Fruit fly (Drosophila melanogaster) whole organism, embryonic: ENCODE data around the gene Klp68D.
A peak's percentile ranks its signal among the peaks of the same experiment; 100 is the strongest.

Experiments used
- Abd-B ChIP-seq: fragments of 200-800 bp; sonication (Bioruptor generic); optimal IDR thresholded peaks from 2 replicates; lab custom pipeline; 2018; ENCODE audit warnings: missing biosample characterization, mild to moderate bottlenecking, missing genetic modification characterization, moderate library complexity
- Ada2b ChIP-seq: fragments of 200-800 bp; sonication (Bioruptor generic); IDR thresholded peaks from 2 replicates; pipeline ENCODE4 v1.3.6; 2022; ENCODE audit warnings: missing biosample characterization, missing genetic modification characterization
- Atf-2 ChIP-seq: fragments of 200-800 bp; sonication (Bioruptor generic); optimal IDR thresholded peaks from 2 replicates; lab custom pipeline; 2016; ENCODE audit warnings: missing biosample characterization, missing genetic modification characterization
- CG11504 ChIP-seq: fragments of 200-800 bp; sonication (Bioruptor generic); optimal IDR thresholded peaks from 3 replicates; lab custom pipeline; 2019; ENCODE audit warnings: missing biosample characterization, mild to moderate bottlenecking, missing genetic modification characterization, moderate library complexity
- CG11696 ChIP-seq: fragments of 200-800 bp; sonication (Bioruptor generic); IDR thresholded peaks from 2 replicates; pipeline ENCODE4 v1.3.6; 2022; ENCODE audit warnings: missing biosample characterization, missing genetic modification characterization
- CG11723 ChIP-seq: fragments of 200-800 bp; sonication (Bioruptor generic); optimal IDR thresholded peaks from 2 replicates; lab custom pipeline; 2017; ENCODE audit warnings: missing biosample characterization, mild to moderate bottlenecking, missing genetic modification characterization
- CG12769 ChIP-seq: fragments of 200-800 bp; sonication (Bioruptor generic); optimal IDR thresholded peaks from 2 replicates; lab custom pipeline; 2019; ENCODE audit warnings: missing biosample characterization, mild to moderate bottlenecking, missing genetic modification characterization, moderate library complexity
- CG13123 ChIP-seq: fragments of 200-800 bp; sonication (Bioruptor generic); optimal IDR thresholded peaks from 2 replicates; lab custom pipeline; 2016; ENCODE audit warnings: missing biosample characterization, missing genetic modification characterization
- CG14965 ChIP-seq: fragments of 200-800 bp; sonication (Bioruptor generic); optimal IDR thresholded peaks from 2 replicates; lab custom pipeline; 2016; ENCODE audit warnings: missing biosample characterization, missing genetic modification characterization, borderline replicate concordance
- CG2889 ChIP-seq: fragments of 200-800 bp; sonication (Bioruptor generic); IDR thresholded peaks from 3 replicates; pipeline ENCODE4 v1.3.6; 2022; ENCODE audit warnings: missing biosample characterization, missing genetic modification characterization
- CG30403 ChIP-seq: fragments of 200-800 bp; sonication (Bioruptor generic); optimal IDR thresholded peaks from 3 replicates; lab custom pipeline; 2016; ENCODE audit warnings: missing biosample characterization, missing genetic modification characterization
- CG31441 ChIP-seq: fragments of 200-800 bp; sonication (Bioruptor generic); IDR thresholded peaks from 2 replicates; pipeline ENCODE4 v1.3.6; 2022; ENCODE audit warnings: missing biosample characterization, missing genetic modification characterization
- CG3407 ChIP-seq: fragments of 200-800 bp; sonication (Bioruptor generic); optimal IDR thresholded peaks from 2 replicates; lab custom pipeline; 2018; ENCODE audit warnings: missing biosample characterization, mild to moderate bottlenecking, missing genetic modification characterization
- CG34224 ChIP-seq: fragments of 200-800 bp; sonication (Bioruptor generic); IDR thresholded peaks from 3 replicates; pipeline ENCODE4 v1.3.6; 2022; ENCODE audit warnings: missing biosample characterization, missing genetic modification characterization; ENCODE audit not compliant: partially characterized antibody
- CG42726 ChIP-seq: fragments of 200-800 bp; sonication (Bioruptor generic); IDR thresholded peaks from 2 replicates; pipeline ENCODE4 v1.3.6; 2022; ENCODE audit warnings: missing biosample characterization, missing genetic modification characterization; ENCODE audit not compliant: partially characterized antibody
- CG5953 ChIP-seq: fragments of 200-800 bp; sonication (Bioruptor generic); IDR thresholded peaks from 2 replicates; pipeline ENCODE4 v1.3.6; 2022; ENCODE audit warnings: missing biosample characterization, missing genetic modification characterization
- CG8924 ChIP-seq: fragments of 200-800 bp; optimal IDR thresholded peaks from 3 replicates; lab custom pipeline; 2019; ENCODE audit warnings: missing biosample characterization, mild to moderate bottlenecking, missing genetic modification characterization, moderate library complexity
- GATAe ChIP-seq: fragments of 200-800 bp; sonication (Bioruptor generic); conservative IDR thresholded peaks from 2 replicates; pipeline ENCODE4 v1.3.6; 2022; ENCODE audit warnings: missing biosample characterization, missing genetic modification characterization
- Gsc ChIP-seq: fragments of 200-800 bp; sonication (Bioruptor generic); IDR thresholded peaks from 2 replicates; pipeline ENCODE4 v1.3.6; 2022; ENCODE audit warnings: missing biosample characterization, missing genetic modification characterization
- HHEX ChIP-seq: fragments of 200-800 bp; sonication (Bioruptor generic); optimal IDR thresholded peaks from 3 replicates; lab custom pipeline; 2017; ENCODE audit warnings: missing biosample characterization, mild to moderate bottlenecking, missing genetic modification characterization, missing genetic modification reagents
- Nf-YC ChIP-seq: fragments of 200-800 bp; optimal IDR thresholded peaks from 3 replicates; lab custom pipeline; 2019; ENCODE audit warnings: missing biosample characterization, mild to moderate bottlenecking, missing genetic modification characterization, moderate library complexity
- Poxn ChIP-seq: fragments of 200-800 bp; sonication (Bioruptor generic); IDR thresholded peaks from 2 replicates; pipeline ENCODE4 v1.3.6; 2022; ENCODE audit warnings: missing biosample characterization, missing genetic modification characterization
- Sox100B ChIP-seq: fragments of 200-800 bp; sonication (Bioruptor generic); optimal IDR thresholded peaks from 3 replicates; lab custom pipeline; 2018; ENCODE audit warnings: missing biosample characterization, mild to moderate bottlenecking, missing genetic modification characterization
- abd-A ChIP-seq: fragments of 200-800 bp; sonication (Bioruptor generic); optimal IDR thresholded peaks from 3 replicates; lab custom pipeline; 2019; ENCODE audit warnings: missing biosample characterization, mild to moderate bottlenecking, missing genetic modification characterization, moderate library complexity
- aop ChIP-seq: fragments of 200-800 bp; sonication (Bioruptor generic); IDR thresholded peaks from 2 replicates; pipeline ENCODE4 v1.3.6; 2022; ENCODE audit warnings: missing biosample characterization, missing genetic modification characterization
- ash1 ChIP-seq: fragments of 200-800 bp; sonication (Bioruptor generic); optimal IDR thresholded peaks from 2 replicates; lab custom pipeline; 2018; ENCODE audit warnings: missing biosample characterization, mild to moderate bottlenecking, missing genetic modification characterization
- az2 ChIP-seq: fragments of 200-800 bp; sonication (Bioruptor generic); optimal IDR thresholded peaks from 3 replicates; lab custom pipeline; 2016; ENCODE audit warnings: missing biosample characterization, missing genetic modification characterization
- bsh ChIP-seq, 2 experiments: fragments of 200-800 bp; sonication (Bioruptor generic); optimal IDR thresholded peaks; 2 replicates each; lab custom pipeline; 2017 to 2018; ENCODE audit warnings: mild to moderate bottlenecking in 2 of 2, missing biosample characterization in 2 of 2, missing genetic modification characterization in 2 of 2, moderate library complexity in 1 of 2
- crp ChIP-seq, 2 experiments: fragments of 200-800 bp; sonication (Bioruptor generic); optimal IDR thresholded peaks; 2 replicates in 1 of 2; 3 replicates in 1 of 2; lab custom pipeline; 2017; ENCODE audit warnings: missing biosample characterization in 2 of 2, missing genetic modification characterization in 2 of 2, mild to moderate bottlenecking in 1 of 2, moderate library complexity in 1 of 2
- da ChIP-seq: fragments of 200-800 bp; sonication (Bioruptor generic); optimal IDR thresholded peaks from 2 replicates; lab custom pipeline; 2016; ENCODE audit warnings: missing biosample characterization, missing genetic modification characterization
- dimm ChIP-seq: fragments of 200-800 bp; sonication (Bioruptor generic); IDR thresholded peaks from 2 replicates; pipeline ENCODE4 v1.3.6; 2022; ENCODE audit warnings: missing biosample characterization, missing genetic modification characterization
- exex ChIP-seq: fragments of 200-800 bp; sonication (Bioruptor generic); optimal IDR thresholded peaks from 4 replicates; lab custom pipeline; 2018; ENCODE audit warnings: missing biosample characterization, mild to moderate bottlenecking, missing genetic modification characterization, moderate library complexity
- eyg ChIP-seq: fragments of 200-800 bp; sonication (Bioruptor generic); optimal IDR thresholded peaks from 3 replicates; lab custom pipeline; 2016; ENCODE audit warnings: missing biosample characterization, missing genetic modification characterization
- fd102C ChIP-seq: fragments of 200-800 bp; sonication (Bioruptor generic); optimal IDR thresholded peaks from 2 replicates; lab custom pipeline; 2018; ENCODE audit warnings: missing biosample characterization, mild to moderate bottlenecking, missing genetic modification characterization, moderate library complexity
- gsb ChIP-seq: fragments of 200-800 bp; sonication (Bioruptor generic); IDR thresholded peaks from 2 replicates; pipeline ENCODE4 v1.3.6; 2022; ENCODE audit warnings: missing biosample characterization, missing genetic modification characterization
- ind ChIP-seq: fragments of 200-800 bp; sonication (Bioruptor generic); optimal IDR thresholded peaks from 3 replicates; lab custom pipeline; 2016; ENCODE audit warnings: missing biosample characterization, missing genetic modification characterization
- jigr1 ChIP-seq: fragments of 200-800 bp; sonication (Bioruptor generic); IDR thresholded peaks from 3 replicates; pipeline ENCODE4 v1.3.6; 2022; ENCODE audit warnings: missing biosample characterization, missing genetic modification characterization
- kay ChIP-seq: fragments of 200-800 bp; sonication (Bioruptor generic); optimal IDR thresholded peaks from 2 replicates; lab custom pipeline; 2016; ENCODE audit warnings: missing biosample characterization, missing genetic modification characterization
- onecut ChIP-seq: fragments of 200-800 bp; sonication (Bioruptor generic); IDR thresholded peaks from 2 replicates; pipeline ENCODE4 v1.3.6; 2022; ENCODE audit warnings: missing biosample characterization, missing genetic modification characterization
- phol ChIP-seq: fragments of 200-800 bp; sonication (Bioruptor generic); optimal IDR thresholded peaks from 3 replicates; lab custom pipeline; 2018; ENCODE audit warnings: missing biosample characterization, mild to moderate bottlenecking, missing genetic modification characterization, moderate library complexity
- prd ChIP-seq, 3 experiments: fragments of >200 bp in 2 of 3; fragments of 200-800 bp in 1 of 3; sonication (Bioruptor generic) in 1 of 3; optimal IDR thresholded peaks in 2 of 3; IDR thresholded peaks in 1 of 3; 2 replicates in 2 of 3; 3 replicates in 1 of 3; pipeline versions ENCODE4 v1.3.6 to Lab custom; 2017 to 2022; ENCODE audit warnings: missing biosample characterization in 1 of 3, missing genetic modification characterization in 1 of 3
- schlank ChIP-seq: fragments of 200-800 bp; sonication (Bioruptor generic); optimal IDR thresholded peaks from 2 replicates; lab custom pipeline; 2018; ENCODE audit warnings: missing biosample characterization, mild to moderate bottlenecking, missing genetic modification characterization
- so ChIP-seq: fragments of 200-800 bp; sonication (Bioruptor generic); IDR thresholded peaks from 3 replicates; pipeline ENCODE4 v1.3.6; 2022; ENCODE audit warnings: missing biosample characterization, missing genetic modification characterization
- ssp ChIP-seq: fragments of 200-800 bp; sonication (Bioruptor generic); IDR thresholded peaks from 2 replicates; pipeline ENCODE4 v1.3.6; 2022; ENCODE audit warnings: missing biosample characterization, missing genetic modification characterization
- stwl ChIP-seq: fragments of 200-800 bp; sonication (Bioruptor generic); optimal IDR thresholded peaks from 3 replicates; lab custom pipeline; 2018; ENCODE audit warnings: missing biosample characterization, mild to moderate bottlenecking, missing genetic modification characterization, moderate library complexity
- twi ChIP-seq: fragments of 200-800 bp; optimal IDR thresholded peaks from 2 replicates; lab custom pipeline; 2019; ENCODE audit warnings: missing biosample characterization, mild to moderate bottlenecking, missing genetic modification characterization, moderate library complexity
- usp ChIP-seq: fragments of >200 bp; optimal IDR thresholded peaks from 2 replicates; lab custom pipeline; 2017; ENCODE audit warnings: missing biosample characterization, missing genetic modification characterization
- z ChIP-seq: fragments of 200-800 bp; sonication (Bioruptor generic); IDR thresholded peaks from 3 replicates; pipeline ENCODE4 v1.3.6; 2022; ENCODE audit warnings: missing biosample characterization, missing genetic modification characterization

Klp68D gene

dm6 chr3L:11819639-11820456 is 24.4 kb downstream of the Klp68D start (continued):
- no peak for TF ChIP-seq schlank (tag; lab: Kevin White, UChicago)
- no peak for TF ChIP-seq ssp (GFP tag; lab: Robert Waterston, UW)
- peak; percentile 91 for TF ChIP-seq exex
- TF ChIP-seq z, result no peak
- no peak for TF ChIP-seq aop (GFP tag; lab: Robert Waterston, UW)
- peak; percentile 1 for TF ChIP-seq CG13123 (GFP tag; lab: Kevin White, UChicago)
- no peak for TF ChIP-seq CG34224
- TF ChIP-seq CG11696, result 0 out of 2 replicates have a peak, but pooled peaks have one; percentile 11
- no peak for TF ChIP-seq stwl (tag; lab: Kevin White, UChicago)
- no peak for TF ChIP-seq jigr1 (GFP tag; lab: Robert Waterston, UW)
- no peak for TF ChIP-seq abd-A (tag; lab: Kevin White, UChicago)
- TF ChIP-seq CG30403 (GFP tag; lab: Kevin White, UChicago), result peak; percentile 11
- no peak for TF ChIP-seq dimm (GFP tag; lab: Robert Waterston, UW)
- TF ChIP-seq CG8924, result peak; percentile 35
- TF ChIP-seq CG3407 (GFP tag; lab: Kevin White, UChicago), result no peak
- 0 out of 2 replicates have a peak, but pooled peaks have one; percentile 20 for TF ChIP-seq Ada2b
- no peak for TF ChIP-seq CG14965 (GFP tag; lab: Kevin White, UChicago)
- TF ChIP-seq Abd-B (GFP tag; lab: Kevin White, UChicago), result no peak
- 0 out of 2 replicates have a peak, but pooled peaks have one; percentile 19 for TF ChIP-seq Poxn (GFP tag; lab: Robert Waterston, UW)
- peak; percentile 44 for TF ChIP-seq ind
- peak; percentile 9 for TF ChIP-seq az2
- no peak for TF ChIP-seq CG11723
- peak; percentile 19 for TF ChIP-seq phol (tag; lab: Kevin White, UChicago)
- TF ChIP-seq twi (tag; lab: Kevin White, UChicago), result no peak
- TF ChIP-seq Gsc (GFP tag; lab: Robert Waterston, UW), result no peak
- TF ChIP-seq da (GFP tag; lab: Kevin White, UChicago), result no peak
- no peak for TF ChIP-seq CG12769 (tag; lab: Kevin White, UChicago)
- no peak for TF ChIP-seq fd102C
- TF ChIP-seq eyg, result no peak
- TF ChIP-seq CG5953 (GFP tag; lab: Robert Waterston, UW), result no peak
- no peak for TF ChIP-seq prd (optimal IDR thresholded peaks at IDR 0.05; lab: Kevin White, UChicago)
- TF ChIP-seq prd (GFP tag; IDR thresholded peaks at IDR 0.05; lab: Robert Waterston, UW), result peak; percentile 51; the same call in 2 of the 3 replicates
- no peak for TF ChIP-seq usp (GFP tag; lab: Kevin White, UChicago)
- TF ChIP-seq Sox100B (GFP tag; lab: Kevin White, UChicago), result no peak
- no peak for TF ChIP-seq CG42726 (GFP tag; lab: Robert Waterston, UW)
- TF ChIP-seq CG2889 (GFP tag; lab: Robert Waterston, UW), result no peak
- peak; percentile 32; the same call in 1 of the 2 replicates for TF ChIP-seq gsb (GFP tag; lab: Robert Waterston, UW)
- 0 out of 2 replicates have a peak, but pooled peaks have one; percentile 12 for TF ChIP-seq CG31441 (GFP tag; lab: Robert Waterston, UW)
- no peak for TF ChIP-seq Nf-YC (tag; lab: Kevin White, UChicago)
- TF ChIP-seq onecut (GFP tag; lab: Robert Waterston, UW), result peak; percentile 52
- no peak for TF ChIP-seq ash1 (GFP tag; lab: Kevin White, UChicago)
- peak; percentile 34 to 42 for TF ChIP-seq bsh (GFP tag; optimal IDR thresholded peaks at IDR 0.05; lab: Kevin White, UChicago)
- peak; percentile 70 for TF ChIP-seq CG11504
- TF ChIP-seq Atf-2 (GFP tag; lab: Kevin White, UChicago), result peak; percentile 17
- peak; percentile 0 for TF ChIP-seq HHEX (GFP tag; lab: Kevin White, UChicago)
- TF ChIP-seq crp (GFP tag; optimal IDR thresholded peaks at IDR 0.05; lab: Kevin White, UChicago), result no peak
- TF ChIP-seq kay (GFP tag; lab: Kevin White, UChicago), result peak; percentile 69
- no peak for TF ChIP-seq GATAe (GFP tag; lab: Robert Waterston, UW)
- no peak; the same call in 2 of the 3 replicates for TF ChIP-seq so (GFP tag; lab: Robert Waterston, UW)
